Worm (Caenorhabditis elegans) whole organism, L2 larva: ENCODE results near the gene str-44.

Source experiments
- R02D3.7 ChIP-seq: fragments of 150-350 bp; optimal IDR thresholded peaks from 2 replicates; lab custom pipeline; 2014; ENCODE audit warnings: missing biosample characterization, missing genetic modification characterization
- ama-1 ChIP-seq: fragments of 150-350 bp; optimal IDR thresholded peaks from 2 replicates; lab custom pipeline; 2018; ENCODE audit warnings: inconsistent platforms
- dmd-4 ChIP-seq: sonication (generic microtip); optimal IDR thresholded peaks from 2 replicates; lab custom pipeline; 2017; ENCODE audit warnings: missing biosample characterization, missing genetic modification characterization
- egl-27 ChIP-seq: sonication (generic microtip); optimal IDR thresholded peaks from 3 replicates; lab custom pipeline; 2017; ENCODE audit warnings: missing biosample characterization, missing genetic modification reagents, missing genetic modification characterization
- elt-1 ChIP-seq: fragments of 150-350 bp; optimal IDR thresholded peaks from 2 replicates; lab custom pipeline; 2014; ENCODE audit warnings: missing biosample characterization, missing genetic modification characterization
- lsy-2 ChIP-seq, 2 experiments: fragments of 150-350 bp in 1 of 2; sonication (generic microtip) in 1 of 2; optimal IDR thresholded peaks; 2 replicates each; lab custom pipeline; 2014 to 2017; ENCODE audit warnings: missing biosample characterization in 2 of 2, missing genetic modification characterization in 2 of 2
- nhr-25 ChIP-seq: fragments of 150-350 bp; sonication (generic microtip); optimal IDR thresholded peaks from 3 replicates; lab custom pipeline; 2014; ENCODE audit warnings: missing biosample characterization, missing genetic modification characterization
- ztf-1 ChIP-seq: fragments of 200-800 bp; sonication (Bioruptor generic); conservative IDR thresholded peaks from 2 replicates; pipeline ENCODE4 v1.3.6; 2022; ENCODE audit warnings: missing genetic modification characterization, missing compliant biosample characterization

DNA sequence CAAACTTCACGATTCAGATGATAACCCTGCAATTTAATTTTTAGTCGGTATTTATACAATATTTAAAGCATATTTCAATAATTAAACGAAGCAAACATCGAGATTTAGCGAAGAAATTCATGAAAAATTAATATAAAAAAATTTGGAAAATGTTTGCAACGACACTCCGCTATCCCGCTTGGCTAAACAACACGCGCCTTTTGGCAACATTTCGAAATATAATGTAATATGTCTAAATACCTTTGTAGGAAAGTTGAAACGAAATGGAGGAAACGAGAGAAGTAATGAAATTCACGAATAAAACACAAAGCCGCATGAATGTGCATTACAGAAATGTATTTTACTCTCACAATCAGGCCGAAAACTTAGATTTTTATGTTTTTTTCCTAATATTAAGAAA is 11.3 kb upstream of the str-44 start, which contains the start of gene rpc-1:
- TF ChIP-seq R02D3.7 (tag; lab: Kevin White, UChicago) (no peak), ama-1 (lab: Kevin White, UChicago) (no peak), nhr-25 (tag; lab: Kevin White, UChicago) (no peak), ztf-1 (no peak), egl-27 (no peak), lsy-2 (tag; optimal IDR thresholded peaks at IDR 0.05; lab: Kevin White, UChicago) (peak in 1 of 2 experiments; percentile 56), dmd-4 (no peak), elt-1 (tag; lab: Kevin White, UChicago) (no peak)
